Worm (Caenorhabditis elegans) whole organism, midembryonic: ENCODE data around the gene C30G7.2.

Experiments used
- T22C8.4 ChIP-seq: fragments of 200-800 bp; sonication (Bioruptor generic); IDR thresholded peaks from 2 replicates; pipeline ENCODE4 v1.3.6; 2022; ENCODE audit warnings: missing genetic modification characterization, missing compliant biosample characterization
- cog-1 ChIP-seq: sonication (generic microtip); optimal IDR thresholded peaks from 2 replicates; lab custom pipeline; 2016; ENCODE audit warnings: missing genetic modification characterization, missing compliant biosample characterization
- flt-1 ChIP-seq: fragments of 200-800 bp; sonication (Bioruptor generic); IDR thresholded peaks from 2 replicates; pipeline ENCODE4 v1.3.6; 2022; ENCODE audit warnings: missing genetic modification characterization, missing compliant biosample characterization
- klf-2 ChIP-seq: fragments of 200-800 bp; sonication (Bioruptor generic); conservative IDR thresholded peaks from 2 replicates; pipeline ENCODE4 v1.3.6; 2022; ENCODE audit warnings: missing genetic modification reagents, missing genetic modification characterization, missing compliant biosample characterization
- med-1 ChIP-seq: sonication (generic microtip); optimal IDR thresholded peaks from 2 replicates; lab custom pipeline; 2017; ENCODE audit warnings: missing genetic modification characterization, mild to moderate bottlenecking, missing compliant biosample characterization, antibody characterized with exemption, missing genetic modification reagents; ENCODE audit not compliant: insufficient read depth
- ref-1 ChIP-seq: fragments of 200-800 bp; sonication (Bioruptor generic); conservative IDR thresholded peaks from 2 replicates; pipeline ENCODE4 v1.3.6; 2022; ENCODE audit warnings: missing genetic modification reagents, missing genetic modification characterization, missing compliant biosample characterization
- tab-1 ChIP-seq: fragments of 200-800 bp; sonication (Bioruptor generic); IDR thresholded peaks from 2 replicates; pipeline ENCODE4 v1.3.6; 2022; ENCODE audit warnings: missing genetic modification characterization, missing compliant biosample characterization
- ztf-23 ChIP-seq: fragments of 200-800 bp; sonication (Bioruptor generic); IDR thresholded peaks from 2 replicates; pipeline ENCODE4 v1.3.6; 2022; ENCODE audit warnings: missing genetic modification reagents, missing genetic modification characterization, missing compliant biosample characterization
- ztf-29 ChIP-seq: fragments of 200-800 bp; sonication (Bioruptor generic); IDR thresholded peaks from 2 replicates; pipeline ENCODE4 v1.3.6; 2022; ENCODE audit warnings: missing genetic modification reagents, missing genetic modification characterization, missing compliant biosample characterization

The C30G7.2 gene

DNA sequence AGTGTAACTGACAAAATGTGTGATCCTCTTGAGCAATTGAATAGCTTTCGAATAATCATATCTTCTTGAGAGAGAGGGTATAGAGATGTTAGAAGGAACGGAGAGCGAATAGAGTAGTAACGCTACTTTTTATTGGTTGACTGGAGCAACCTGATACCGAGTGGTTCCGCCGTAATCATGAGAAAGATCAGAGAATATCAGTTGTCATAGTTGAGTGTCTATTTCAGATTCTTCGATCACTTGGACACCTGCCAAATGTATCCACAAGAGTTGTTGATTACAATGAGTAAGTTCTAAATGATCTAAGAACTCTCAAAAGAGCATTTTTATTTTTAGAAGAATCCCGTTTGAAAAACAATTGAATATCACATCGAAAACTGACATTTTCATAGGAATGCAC is 25.9 kb upstream of the C30G7.2 start:
- no peak for TF ChIP-seq klf-2 (GFP tag; lab: Robert Waterston, UW)
- no peak for TF ChIP-seq ref-1 (GFP tag; lab: Robert Waterston, UW)
- TF ChIP-seq tab-1 (GFP tag; lab: Robert Waterston, UW): no peak

DNA sequence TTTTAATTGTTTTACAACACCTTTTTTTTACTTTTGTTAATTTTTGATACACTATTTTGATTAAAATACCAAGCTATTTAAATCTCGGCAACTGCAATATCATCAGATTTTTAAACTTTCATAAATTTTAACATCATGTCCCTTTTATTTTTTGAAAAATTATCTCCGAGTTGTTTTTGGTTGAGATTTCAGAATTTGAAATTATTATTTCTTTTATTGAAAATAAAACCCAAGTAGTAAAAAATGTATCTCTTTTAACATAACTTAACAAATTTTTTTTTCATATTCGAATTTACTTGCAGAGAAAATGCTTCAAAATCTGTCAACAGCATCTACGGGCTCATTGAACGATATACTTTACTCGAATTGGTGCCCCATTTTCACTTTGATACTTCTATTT is 21.1 kb upstream of the C30G7.2 start, which contains the start of gene H12D21.11:
Gene H12D21.11 (plus strand): TSS at position 301 of the 400 bp plus-strand sequence.
- no peak for TF ChIP-seq T22C8.4 (GFP tag; lab: Robert Waterston, UW)
- TF ChIP-seq ztf-23: no peak
- no peak for TF ChIP-seq tab-1 (GFP tag; lab: Robert Waterston, UW)
- TF ChIP-seq ref-1 (GFP tag; lab: Robert Waterston, UW): no peak
- TF ChIP-seq klf-2 (GFP tag; lab: Robert Waterston, UW): no peak
- TF ChIP-seq med-1 (GFP tag; lab: Kevin White, UChicago): no peak

DNA sequence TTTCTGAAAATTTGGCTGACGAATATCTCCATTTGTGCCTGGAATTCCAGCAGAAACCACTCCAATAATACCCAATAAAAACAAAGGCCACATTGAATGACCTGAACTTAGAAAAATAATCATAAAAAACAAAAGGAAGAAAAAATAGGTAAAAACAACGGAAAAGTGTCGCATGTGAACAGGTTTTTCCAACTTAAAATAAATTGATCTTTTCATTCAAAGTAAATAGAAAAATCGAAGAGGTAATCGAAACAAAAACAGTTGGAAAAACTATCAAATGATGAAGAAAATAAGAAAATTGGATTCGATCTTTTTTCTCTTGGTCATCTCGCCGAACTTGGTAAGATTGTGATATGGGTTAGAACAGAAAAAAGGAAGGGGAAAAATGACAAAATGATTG is 15.2 kb upstream of the C30G7.2 start, which contains the start of gene zmp-4:
Gene zmp-4 (minus strand): TSS at position 101 of the 400 bp plus-strand sequence.
- no peak for TF ChIP-seq klf-2 (GFP tag; lab: Robert Waterston, UW)
- TF ChIP-seq ref-1 (GFP tag; lab: Robert Waterston, UW): no peak
- TF ChIP-seq med-1 (GFP tag; lab: Kevin White, UChicago): no peak
- no peak for TF ChIP-seq tab-1 (GFP tag; lab: Robert Waterston, UW)
- no peak for TF ChIP-seq ztf-23
- TF ChIP-seq ztf-29 (GFP tag; lab: Robert Waterston, UW): no peak
- no peak for TF ChIP-seq T22C8.4 (GFP tag; lab: Robert Waterston, UW)
- TF ChIP-seq cog-1 (tag; lab: Kevin White, UChicago): no peak
- no peak for TF ChIP-seq flt-1

DNA sequence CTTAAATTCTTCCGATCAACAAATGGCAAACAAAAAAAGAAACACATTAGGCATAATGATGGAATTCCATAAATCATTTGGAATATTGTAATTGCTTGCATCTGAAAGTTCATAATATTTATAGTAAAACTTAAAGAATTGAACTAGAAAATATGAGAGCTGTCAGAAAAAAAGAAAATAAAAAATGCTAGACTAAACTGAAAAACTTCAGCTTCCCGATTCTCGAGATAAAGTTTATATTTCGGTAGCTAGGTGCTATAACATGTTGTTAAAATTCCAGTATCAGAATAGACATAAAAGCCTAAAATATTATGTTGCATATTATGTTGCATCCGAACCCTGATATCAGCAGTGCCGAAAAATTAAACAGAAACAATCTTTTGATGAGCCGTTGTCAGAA is 12.6 kb upstream of the C30G7.2 start, which contains the start of gene srg-54:
Gene srg-54 (minus strand): TSS at position 101 of the 400 bp plus-strand sequence.
- no peak for TF ChIP-seq klf-2 (GFP tag; lab: Robert Waterston, UW)
- no peak for TF ChIP-seq flt-1

DNA sequence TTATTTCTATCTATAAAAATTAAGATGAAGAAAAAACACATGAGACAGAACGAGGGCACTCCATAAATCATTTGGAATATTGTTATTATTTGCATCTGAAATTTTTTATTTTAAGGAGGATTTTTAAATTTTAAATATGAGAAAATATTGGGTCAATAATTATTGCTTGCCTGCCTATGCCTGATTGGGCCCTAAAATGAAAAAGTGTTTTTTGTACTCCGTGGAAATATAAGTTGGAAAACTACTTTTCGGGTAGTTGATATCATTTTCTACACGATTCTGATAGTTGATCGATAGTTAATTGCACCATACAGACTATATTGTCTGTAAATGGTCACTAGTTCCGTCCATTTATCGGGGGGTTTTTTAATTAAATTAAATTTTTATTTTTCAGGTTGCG is 8.4 kb upstream of the C30G7.2 start, which contains the start of gene srg-55:
Gene srg-55 (minus strand): TSS at position 101 of the 400 bp plus-strand sequence.
- no peak for TF ChIP-seq ztf-29 (GFP tag; lab: Robert Waterston, UW)
- no peak for TF ChIP-seq cog-1 (tag; lab: Kevin White, UChicago)
- no peak for TF ChIP-seq T22C8.4 (GFP tag; lab: Robert Waterston, UW)
- TF ChIP-seq tab-1 (GFP tag; lab: Robert Waterston, UW): no peak

DNA sequence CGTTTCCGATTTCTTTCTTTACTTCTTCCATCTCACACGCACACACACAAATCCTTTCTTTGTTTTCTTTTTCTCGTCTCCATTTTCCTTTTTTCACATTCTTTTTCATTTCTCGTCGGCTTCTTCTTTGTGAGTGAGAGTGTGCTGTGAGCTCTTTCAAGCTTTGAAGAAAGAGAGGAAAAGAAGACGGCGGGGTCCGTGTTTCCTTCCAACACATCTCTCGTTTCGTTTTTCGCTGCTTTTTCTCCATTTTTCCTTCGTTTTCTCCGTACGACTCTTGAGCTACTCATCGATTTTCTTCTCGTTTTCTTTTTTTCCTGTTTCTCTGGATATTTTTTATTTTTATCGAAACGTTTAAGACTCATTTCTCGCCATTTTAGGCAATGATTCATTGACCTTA is 6.5 kb upstream of the C30G7.2 start:
- TF ChIP-seq cog-1 (tag; lab: Kevin White, UChicago) (no peak), ztf-29 (GFP tag; lab: Robert Waterston, UW) (no peak), ztf-23 (no peak), klf-2 (GFP tag; lab: Robert Waterston, UW) (no peak), ref-1 (GFP tag; lab: Robert Waterston, UW) (no peak), med-1 (GFP tag; lab: Kevin White, UChicago) (no peak), flt-1 (no peak), T22C8.4 (GFP tag; lab: Robert Waterston, UW) (no peak), tab-1 (GFP tag; lab: Robert Waterston, UW) (no peak)

DNA sequence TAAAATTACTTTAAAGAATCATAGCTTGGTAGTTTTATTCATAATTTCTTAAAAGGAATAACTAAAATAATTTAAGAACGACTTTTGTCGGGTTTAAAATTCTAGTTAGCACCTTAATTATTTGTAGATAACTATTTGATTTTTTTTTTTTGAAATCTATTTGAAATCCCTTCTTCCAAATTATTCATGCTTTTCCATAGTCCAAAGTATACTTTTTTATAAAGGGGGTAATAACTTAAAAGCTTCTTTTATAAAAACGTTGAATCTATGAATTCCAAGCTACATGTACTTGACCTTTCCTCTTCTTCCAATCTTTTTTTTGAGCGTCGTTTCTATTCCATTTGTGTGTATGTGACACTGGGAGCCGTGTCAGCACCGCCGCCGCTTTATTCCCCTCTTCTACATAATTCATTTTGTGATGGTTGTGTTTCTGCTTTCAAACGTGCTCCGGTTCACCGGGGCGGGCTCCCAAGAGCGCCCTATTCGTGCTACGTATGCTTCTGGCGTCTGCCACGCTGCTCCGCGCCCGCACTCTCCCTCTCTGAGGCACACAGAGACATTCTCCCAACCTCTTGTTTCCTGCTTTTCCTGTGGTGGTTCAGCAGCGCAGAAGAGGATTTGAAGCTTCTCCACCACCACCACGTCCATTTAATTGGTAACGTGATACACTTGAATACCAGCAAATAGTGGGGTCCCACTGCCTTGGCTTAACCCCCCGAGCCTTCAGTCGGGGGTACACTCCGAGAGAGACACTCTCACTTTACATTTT is 3.1 kb upstream of the C30G7.2 start:
- TF ChIP-seq klf-2 (GFP tag; lab: Robert Waterston, UW): no peak
- TF ChIP-seq ztf-23: no peak
- TF ChIP-seq ztf-29 (GFP tag; lab: Robert Waterston, UW): no peak
- no peak for TF ChIP-seq med-1 (GFP tag; lab: Kevin White, UChicago)
- TF ChIP-seq ref-1 (GFP tag; lab: Robert Waterston, UW): no peak
- no peak for TF ChIP-seq T22C8.4 (GFP tag; lab: Robert Waterston, UW)
- TF ChIP-seq tab-1 (GFP tag; lab: Robert Waterston, UW): no peak
- no peak for TF ChIP-seq cog-1 (tag; lab: Kevin White, UChicago)
- TF ChIP-seq flt-1: no peak

DNA sequence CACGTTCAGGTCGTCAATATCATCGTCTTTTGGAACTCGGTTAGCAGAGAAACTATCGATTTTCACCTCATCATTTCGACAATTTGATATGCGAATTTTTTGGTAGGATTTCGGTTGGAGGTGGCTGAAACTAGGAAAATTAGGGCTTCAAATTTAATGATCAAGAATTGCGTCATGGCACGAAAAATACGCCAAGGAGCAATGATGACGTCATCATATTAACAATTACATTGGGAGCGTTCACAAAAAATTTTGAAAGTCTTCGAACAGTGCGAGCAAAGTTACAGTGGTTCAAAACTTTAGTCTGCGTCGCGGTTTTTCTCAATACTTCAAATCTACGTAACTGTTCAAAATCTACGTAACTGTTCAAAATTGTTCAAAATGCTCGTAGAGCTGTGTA is 6.2 kb downstream of the C30G7.2 start:
- TF ChIP-seq T22C8.4 (GFP tag; lab: Robert Waterston, UW): no peak

DNA sequence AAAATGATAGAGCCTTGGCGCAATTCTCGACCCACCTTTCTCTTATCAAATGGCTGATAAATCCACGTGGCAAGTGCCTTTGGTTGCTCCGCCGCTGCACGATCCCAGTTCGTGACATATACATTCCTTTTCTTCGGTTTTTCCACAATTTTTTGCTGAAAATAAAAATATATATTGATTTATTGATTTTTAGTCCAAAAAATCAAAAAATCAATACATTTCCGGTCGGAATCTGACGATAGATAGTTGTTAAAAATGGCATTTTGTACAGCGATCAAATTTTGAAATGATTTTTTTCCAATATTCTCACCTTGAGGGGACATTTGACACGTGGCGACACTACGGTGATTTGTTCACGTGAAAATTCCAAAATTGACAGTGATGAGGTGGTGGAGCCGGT is 7.1 kb downstream of the C30G7.2 start:
- TF ChIP-seq T22C8.4 (GFP tag; lab: Robert Waterston, UW) (no peak), ref-1 (GFP tag; lab: Robert Waterston, UW) (no peak), med-1 (GFP tag; lab: Kevin White, UChicago) (no peak)

DNA sequence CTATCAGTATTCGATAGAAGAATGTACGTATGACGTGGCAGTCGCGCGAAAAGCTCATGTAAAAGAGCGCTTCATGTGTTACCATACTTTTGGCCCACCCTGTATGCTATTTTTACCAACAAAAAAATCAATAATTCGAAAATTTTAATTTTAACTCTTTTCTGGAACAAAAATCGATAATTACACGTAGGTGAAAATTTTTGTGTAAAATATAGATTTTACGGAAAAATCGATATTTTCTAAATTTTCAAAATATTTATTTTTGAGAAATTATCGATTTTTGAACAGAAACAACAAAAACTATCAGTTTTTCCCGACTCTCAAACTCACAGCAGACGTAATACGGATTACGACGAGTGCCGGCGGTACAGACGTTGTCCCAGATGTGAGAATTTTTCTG is 8.4 kb downstream of the C30G7.2 start:
- TF ChIP-seq ztf-29 (GFP tag; lab: Robert Waterston, UW): no peak
- TF ChIP-seq T22C8.4 (GFP tag; lab: Robert Waterston, UW): peak; percentile 78

DNA sequence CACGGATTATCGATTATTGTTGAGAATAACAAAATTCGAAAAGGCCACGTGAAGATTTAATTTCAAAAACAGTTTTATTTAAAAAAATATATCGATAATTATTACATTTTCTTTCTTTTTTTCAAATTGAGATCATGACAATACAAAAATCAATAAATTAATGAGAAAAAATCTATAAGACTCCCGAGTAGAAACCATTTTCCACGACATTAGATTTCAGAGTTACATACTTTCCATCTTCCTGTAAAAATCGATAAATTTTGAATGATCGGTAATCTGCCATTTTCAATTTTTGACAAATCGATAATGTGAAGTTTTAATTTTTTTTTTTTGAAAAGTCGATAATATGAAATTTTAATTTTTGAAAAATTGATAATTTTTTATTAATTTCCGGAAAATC is 9.0 kb downstream of the C30G7.2 start, which contains the start of gene C30G7.3:
Gene C30G7.3 (minus strand): TSS at position 8 of the 400 bp plus-strand sequence.
- TF ChIP-seq flt-1 (no peak), ztf-23 (no peak), ref-1 (GFP tag; lab: Robert Waterston, UW) (no peak), tab-1 (GFP tag; lab: Robert Waterston, UW) (no peak), klf-2 (GFP tag; lab: Robert Waterston, UW) (no peak), ztf-29 (GFP tag; lab: Robert Waterston, UW) (no peak), T22C8.4 (GFP tag; lab: Robert Waterston, UW) (no peak), cog-1 (tag; lab: Kevin White, UChicago) (no peak), med-1 (GFP tag; lab: Kevin White, UChicago) (no peak)
